Fruit fly (Drosophila melanogaster) whole organism, embryonic: ENCODE data around the gene CG31883.

Experiments
- CG10209 ChIP-seq: fragments of 200-800 bp; sonication (Bioruptor generic); optimal IDR thresholded peaks from 3 replicates; lab custom pipeline; 2017; ENCODE audit warnings: missing biosample characterization, mild to moderate bottlenecking, missing genetic modification characterization, missing genetic modification reagents
- CG10267 ChIP-seq: fragments of 200-800 bp; sonication (Bioruptor generic); optimal IDR thresholded peaks from 2 replicates; lab custom pipeline; 2018; ENCODE audit warnings: missing biosample characterization, mild to moderate bottlenecking, missing genetic modification characterization, moderate library complexity
- CG10321 ChIP-seq: fragments of 200-800 bp; sonication (Bioruptor generic); IDR thresholded peaks from 2 replicates; pipeline ENCODE4 v1.3.6; 2022; ENCODE audit warnings: missing biosample characterization, missing genetic modification characterization
- CG10366 ChIP-seq: fragments of 200-800 bp; sonication (Bioruptor generic); IDR thresholded peaks from 2 replicates; pipeline ENCODE4 v1.3.6; 2022; ENCODE audit warnings: missing biosample characterization, missing genetic modification characterization
- CG1233 ChIP-seq: fragments of 200-800 bp; sonication (Bioruptor generic); optimal IDR thresholded peaks from 4 replicates; lab custom pipeline; 2018; ENCODE audit warnings: missing biosample characterization, mild to moderate bottlenecking, missing genetic modification characterization
- CG13624 ChIP-seq: fragments of 200-800 bp; sonication (Bioruptor generic); optimal IDR thresholded peaks from 2 replicates; lab custom pipeline; 2016; ENCODE audit warnings: missing biosample characterization, missing genetic modification characterization
- CG13775 ChIP-seq: fragments of 200-800 bp; sonication (Bioruptor generic); optimal IDR thresholded peaks from 3 replicates; lab custom pipeline; 2017; ENCODE audit warnings: missing biosample characterization, mild to moderate bottlenecking, missing genetic modification characterization
- CG15601 ChIP-seq: fragments of 200-800 bp; sonication (Bioruptor generic); optimal IDR thresholded peaks from 3 replicates; lab custom pipeline; 2019; ENCODE audit warnings: missing biosample characterization, mild to moderate bottlenecking, missing genetic modification characterization, moderate library complexity
- CG16779 ChIP-seq: fragments of 200-800 bp; sonication (Bioruptor generic); IDR thresholded peaks from 2 replicates; pipeline ENCODE4 v1.3.6; 2022; ENCODE audit warnings: missing biosample characterization, missing genetic modification characterization
- CG17829 ChIP-seq: fragments of 200-800 bp; optimal IDR thresholded peaks from 2 replicates; lab custom pipeline; 2019; ENCODE audit warnings: missing biosample characterization, mild to moderate bottlenecking, missing genetic modification characterization, moderate library complexity
- CG2875 ChIP-seq: fragments of 200-800 bp; sonication (Bioruptor generic); optimal IDR thresholded peaks from 2 replicates; lab custom pipeline; 2017; ENCODE audit warnings: missing biosample characterization, mild to moderate bottlenecking, missing genetic modification characterization, missing genetic modification reagents
- CG31365 ChIP-seq: fragments of 200-800 bp; sonication (Bioruptor generic); optimal IDR thresholded peaks from 2 replicates; lab custom pipeline; 2018; ENCODE audit warnings: missing biosample characterization, mild to moderate bottlenecking, missing genetic modification characterization
- CG3281 ChIP-seq: fragments of 200-800 bp; sonication (Bioruptor generic); optimal IDR thresholded peaks from 3 replicates; lab custom pipeline; 2017; ENCODE audit warnings: missing biosample characterization, mild to moderate bottlenecking, missing genetic modification characterization
- CG4617 ChIP-seq: fragments of 200-800 bp; sonication (Bioruptor generic); optimal IDR thresholded peaks from 3 replicates; lab custom pipeline; 2016; ENCODE audit warnings: missing biosample characterization, missing genetic modification characterization, borderline replicate concordance
- CG7786 ChIP-seq: fragments of 200-800 bp; sonication (Bioruptor generic); optimal IDR thresholded peaks from 2 replicates; lab custom pipeline; 2016; ENCODE audit warnings: missing biosample characterization, missing genetic modification characterization
- CG8089 ChIP-seq: fragments of 200-800 bp; sonication (Bioruptor generic); optimal IDR thresholded peaks from 3 replicates; lab custom pipeline; 2016; ENCODE audit warnings: missing biosample characterization, missing genetic modification characterization
- CG8765 ChIP-seq: fragments of 200-800 bp; sonication (Bioruptor generic); IDR thresholded peaks from 2 replicates; pipeline ENCODE4 v1.3.6; 2022; ENCODE audit warnings: missing biosample characterization, missing genetic modification characterization
- CG9609 ChIP-seq: fragments of 200-800 bp; sonication (Bioruptor generic); optimal IDR thresholded peaks from 3 replicates; lab custom pipeline; 2016; ENCODE audit warnings: missing biosample characterization, missing genetic modification characterization
- CG9817 ChIP-seq: fragments of 200-800 bp; sonication (Bioruptor generic); optimal IDR thresholded peaks from 2 replicates; lab custom pipeline; 2018; ENCODE audit warnings: missing biosample characterization, mild to moderate bottlenecking, missing genetic modification characterization, moderate library complexity
- Deaf1 ChIP-seq: fragments of 200-800 bp; optimal IDR thresholded peaks from 3 replicates; lab custom pipeline; 2019; ENCODE audit warnings: missing biosample characterization, mild to moderate bottlenecking, missing genetic modification characterization, moderate library complexity
- Doc3 ChIP-seq: fragments of 200-800 bp; sonication (Bioruptor generic); IDR thresholded peaks from 3 replicates; pipeline ENCODE4 v1.3.6; 2022; ENCODE audit warnings: missing biosample characterization, missing genetic modification characterization; ENCODE audit not compliant: partially characterized antibody
- Drgx ChIP-seq: fragments of 200-800 bp; sonication (Bioruptor generic); IDR thresholded peaks from 2 replicates; pipeline ENCODE4 v1.3.6; 2022; ENCODE audit warnings: missing biosample characterization, missing genetic modification characterization
- Elba2 ChIP-seq: fragments of 200-800 bp; sonication (Bioruptor generic); optimal IDR thresholded peaks from 3 replicates; lab custom pipeline; 2016; ENCODE audit warnings: missing biosample characterization, missing genetic modification characterization
- HmgZ ChIP-seq: fragments of 200-800 bp; sonication (Bioruptor generic); optimal IDR thresholded peaks from 2 replicates; lab custom pipeline; 2018; ENCODE audit warnings: missing biosample characterization, mild to moderate bottlenecking, missing genetic modification characterization
- Hmr ChIP-seq: fragments of 200-800 bp; sonication (Bioruptor generic); optimal IDR thresholded peaks from 3 replicates; lab custom pipeline; 2017; ENCODE audit warnings: mild to moderate bottlenecking, missing biosample characterization, missing genetic modification reagents, missing genetic modification characterization
- Hsf ChIP-seq: fragments of 200-800 bp; sonication (Bioruptor generic); optimal IDR thresholded peaks from 3 replicates; lab custom pipeline; 2016; ENCODE audit warnings: missing biosample characterization, missing genetic modification characterization
- Sox100B ChIP-seq: fragments of 200-800 bp; sonication (Bioruptor generic); optimal IDR thresholded peaks from 3 replicates; lab custom pipeline; 2018; ENCODE audit warnings: missing biosample characterization, mild to moderate bottlenecking, missing genetic modification characterization
- Usf ChIP-seq: fragments of 200-800 bp; sonication (Bioruptor generic); optimal IDR thresholded peaks from 2 replicates; lab custom pipeline; 2017; ENCODE audit warnings: missing genotype, missing biosample characterization, missing genetic modification characterization
- ash1 ChIP-seq: fragments of 200-800 bp; sonication (Bioruptor generic); optimal IDR thresholded peaks from 2 replicates; lab custom pipeline; 2018; ENCODE audit warnings: missing biosample characterization, mild to moderate bottlenecking, missing genetic modification characterization
- az2 ChIP-seq: fragments of 200-800 bp; sonication (Bioruptor generic); optimal IDR thresholded peaks from 3 replicates; lab custom pipeline; 2016; ENCODE audit warnings: missing biosample characterization, missing genetic modification characterization
- bowl ChIP-seq: fragments of 200-800 bp; sonication (Bioruptor generic); IDR thresholded peaks from 2 replicates; pipeline ENCODE4 v1.3.6; 2022; ENCODE audit warnings: missing biosample characterization, missing genetic modification characterization
- da ChIP-seq: fragments of 200-800 bp; sonication (Bioruptor generic); optimal IDR thresholded peaks from 2 replicates; lab custom pipeline; 2016; ENCODE audit warnings: missing biosample characterization, missing genetic modification characterization
- dan ChIP-seq: fragments of 200-800 bp; sonication (Bioruptor generic); IDR thresholded peaks from 2 replicates; pipeline ENCODE4 v1.3.6; 2022; ENCODE audit warnings: missing biosample characterization, missing genetic modification characterization
- dimm ChIP-seq: fragments of 200-800 bp; sonication (Bioruptor generic); IDR thresholded peaks from 2 replicates; pipeline ENCODE4 v1.3.6; 2022; ENCODE audit warnings: missing biosample characterization, missing genetic modification characterization
- dysf ChIP-seq: fragments of 200-800 bp; sonication (Bioruptor generic); IDR thresholded peaks from 3 replicates; pipeline ENCODE4 v1.3.6; 2022; ENCODE audit warnings: missing biosample characterization, missing genetic modification characterization
- eyg ChIP-seq: fragments of 200-800 bp; sonication (Bioruptor generic); optimal IDR thresholded peaks from 3 replicates; lab custom pipeline; 2016; ENCODE audit warnings: missing biosample characterization, missing genetic modification characterization
- fd3F ChIP-seq: fragments of 200-800 bp; sonication (Bioruptor generic); optimal IDR thresholded peaks from 2 replicates; lab custom pipeline; 2018; ENCODE audit warnings: missing biosample characterization, mild to moderate bottlenecking, missing genetic modification characterization, moderate library complexity
- fd96Cb ChIP-seq: fragments of 200-800 bp; sonication (Bioruptor generic); optimal IDR thresholded peaks from 2 replicates; lab custom pipeline; 2018; ENCODE audit warnings: missing biosample characterization, mild to moderate bottlenecking, missing genetic modification characterization, moderate library complexity
- hbn ChIP-seq: fragments of 200-800 bp; sonication (Bioruptor generic); IDR thresholded peaks from 2 replicates; pipeline ENCODE4 v1.3.6; 2022; ENCODE audit warnings: missing biosample characterization, missing genetic modification characterization; ENCODE audit not compliant: partially characterized antibody
- insv ChIP-seq, 2 experiments: fragments of 200-800 bp; sonication (Bioruptor generic); optimal IDR thresholded peaks; 3 replicates each; lab custom pipeline; 2016 to 2018; ENCODE audit warnings: missing biosample characterization in 2 of 2, missing genetic modification characterization in 2 of 2
- ken ChIP-seq: fragments of 200-800 bp; sonication (Bioruptor generic); IDR thresholded peaks from 3 replicates; pipeline ENCODE4 v1.3.6; 2022; ENCODE audit warnings: missing biosample characterization, missing genetic modification characterization
- klu ChIP-seq: fragments of 200-800 bp; sonication (Bioruptor generic); IDR thresholded peaks from 2 replicates; pipeline ENCODE4 v1.3.6; 2022; ENCODE audit warnings: missing biosample characterization, missing genetic modification characterization
- nerfin-2 ChIP-seq: fragments of 200-800 bp; sonication (Bioruptor generic); IDR thresholded peaks from 2 replicates; pipeline ENCODE4 v1.3.6; 2022; ENCODE audit warnings: missing biosample characterization, missing genetic modification characterization; ENCODE audit not compliant: partially characterized antibody
- seq ChIP-seq: fragments of 200-800 bp; sonication (Bioruptor generic); IDR thresholded peaks from 2 replicates; pipeline ENCODE4 v1.3.6; 2022; ENCODE audit warnings: missing biosample characterization, missing genetic modification characterization
- shn ChIP-seq: fragments of 200-800 bp; sonication (Bioruptor generic); optimal IDR thresholded peaks from 3 replicates; lab custom pipeline; 2016; ENCODE audit warnings: missing biosample characterization, missing genetic modification characterization
- stc ChIP-seq: fragments of 200-800 bp; sonication (Bioruptor generic); IDR thresholded peaks from 2 replicates; pipeline ENCODE4 v1.3.6; 2022; ENCODE audit warnings: missing biosample characterization, missing genetic modification characterization
- tna ChIP-seq: fragments of 200-800 bp; sonication (Bioruptor generic); IDR thresholded peaks from 2 replicates; pipeline ENCODE4 v1.3.6; 2022; ENCODE audit warnings: missing biosample characterization, missing genetic modification characterization; ENCODE audit not compliant: partially characterized antibody
- vnd ChIP-seq: fragments of 200-800 bp; sonication (Bioruptor generic); IDR thresholded peaks from 3 replicates; pipeline ENCODE4 v1.3.6; 2022; ENCODE audit warnings: missing biosample characterization, missing genetic modification characterization; ENCODE audit not compliant: partially characterized antibody
- wek ChIP-seq: fragments of 200-800 bp; sonication (Bioruptor generic); optimal IDR thresholded peaks from 3 replicates; lab custom pipeline; 2018; ENCODE audit warnings: missing biosample characterization, mild to moderate bottlenecking, missing genetic modification characterization, moderate library complexity
- yki ChIP-seq: fragments of >200 bp; optimal IDR thresholded peaks from 3 replicates; lab custom pipeline; 2018

The CG31883 gene

DNA sequence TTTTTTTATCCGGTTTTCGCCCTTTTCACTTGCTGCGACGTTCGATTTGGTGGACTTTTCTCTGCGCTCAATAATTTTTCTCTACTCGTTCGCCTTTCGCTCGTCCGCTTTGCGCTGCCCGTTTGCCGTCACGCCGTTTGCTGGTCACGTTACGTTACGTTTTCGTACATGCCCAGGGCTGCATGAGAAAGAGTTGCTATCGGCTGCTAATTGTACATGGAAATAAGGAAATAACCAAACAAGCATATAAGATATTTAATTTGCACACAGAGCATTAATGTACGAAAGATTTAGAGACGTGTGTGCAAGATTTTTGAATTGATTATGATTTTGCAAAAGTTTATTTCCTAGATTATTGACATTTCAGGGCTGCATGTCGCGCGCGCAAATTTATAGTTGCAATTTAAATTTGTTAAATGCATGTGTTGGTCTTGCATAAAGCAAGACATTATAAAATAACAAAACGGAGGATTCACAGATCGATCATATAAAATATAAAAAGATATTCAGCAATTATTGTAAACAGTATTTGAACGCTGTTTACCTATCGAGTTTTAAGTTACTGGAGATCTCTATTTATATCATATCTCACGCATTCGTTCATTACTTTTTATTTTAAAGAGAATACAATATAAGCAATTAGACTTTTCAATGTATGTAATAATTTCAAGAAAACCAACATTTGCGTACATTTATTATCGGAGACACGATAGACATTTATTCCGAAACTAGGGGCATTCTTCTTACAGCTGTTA, 33.5 kb upstream of the CG31883 start, which contains the start of gene Gdi (continued):
- TF ChIP-seq ash1 (GFP tag; lab: Kevin White, UChicago), result no peak
- TF ChIP-seq Doc3 (GFP tag; lab: Robert Waterston, UW), result peak; percentile 34; the same call in 2 of the 3 replicates
- TF ChIP-seq nerfin-2 (GFP tag; lab: Robert Waterston, UW), result no peak
- TF ChIP-seq HmgZ (tag; lab: Kevin White, UChicago), result no peak
- peak; percentile 28 for TF ChIP-seq CG10267
- no peak for TF ChIP-seq seq (GFP tag; lab: Robert Waterston, UW)
- TF ChIP-seq da (GFP tag; lab: Kevin White, UChicago), result no peak
- TF ChIP-seq dan, result no peak
- peak; percentile 57 for TF ChIP-seq CG10366
- no peak for TF ChIP-seq Sox100B (GFP tag; lab: Kevin White, UChicago)
- TF ChIP-seq yki, result no peak
- peak; percentile 34 for TF ChIP-seq Elba2
- TF ChIP-seq CG15601, result no peak
- TF ChIP-seq hbn, result peak; percentile 49
- no peak for TF ChIP-seq CG7786 (GFP tag; lab: Kevin White, UChicago)
- no peak for TF ChIP-seq tna (GFP tag; lab: Robert Waterston, UW)
- TF ChIP-seq CG9609 (GFP tag; lab: Kevin White, UChicago), result peak; percentile 9
- TF ChIP-seq Drgx (GFP tag; lab: Robert Waterston, UW), result no peak
- TF ChIP-seq insv (GFP tag; optimal IDR thresholded peaks at IDR 0.05; lab: Kevin White, UChicago), result no peak
- peak; percentile 20 for TF ChIP-seq CG1233
- no peak for TF ChIP-seq CG8089 (GFP tag; lab: Kevin White, UChicago)
- no peak for TF ChIP-seq klu (GFP tag; lab: Robert Waterston, UW)
- no peak for TF ChIP-seq CG17829 (tag; lab: Kevin White, UChicago)
- TF ChIP-seq Hsf, result peak; percentile 21
- TF ChIP-seq CG4617 (GFP tag; lab: Kevin White, UChicago), result no peak
- TF ChIP-seq wek, result no peak
- no peak for TF ChIP-seq CG10321 (GFP tag; lab: Robert Waterston, UW)
- TF ChIP-seq CG31365 (tag; lab: Kevin White, UChicago), result no peak
- peak; percentile 11 for TF ChIP-seq shn (GFP tag; lab: Kevin White, UChicago)
- peak; percentile 63 for TF ChIP-seq CG9817 (tag; lab: Kevin White, UChicago)
- no peak for TF ChIP-seq vnd
- no peak for TF ChIP-seq CG16779
- no peak for TF ChIP-seq Hmr
- TF ChIP-seq CG3281 (GFP tag; lab: Kevin White, UChicago), result peak; percentile 60
- no peak for TF ChIP-seq fd96Cb (tag; lab: Kevin White, UChicago)
- TF ChIP-seq az2, result no peak
- peak; percentile 47; the same call in 1 of the 3 replicates for TF ChIP-seq dysf
- TF ChIP-seq ken, result no peak
- no peak for TF ChIP-seq CG10209 (GFP tag; lab: Kevin White, UChicago)
- no peak for TF ChIP-seq dimm (GFP tag; lab: Robert Waterston, UW)
- TF ChIP-seq CG13624 (GFP tag; lab: Kevin White, UChicago), result no peak
- TF ChIP-seq Usf (GFP tag; lab: Kevin White, UChicago), result no peak
- TF ChIP-seq CG2875 (GFP tag; lab: Kevin White, UChicago), result no peak
- TF ChIP-seq CG8765, result no peak
- peak; percentile 53 for TF ChIP-seq CG13775 (GFP tag; lab: Kevin White, UChicago)
- TF ChIP-seq stc (GFP tag; lab: Robert Waterston, UW), result no peak
- TF ChIP-seq Deaf1 (tag; lab: Kevin White, UChicago), result no peak
- no peak for TF ChIP-seq eyg (GFP tag; lab: Kevin White, UChicago)
- TF ChIP-seq fd3F (GFP tag; lab: Kevin White, UChicago), result no peak
- no peak for TF ChIP-seq bowl (GFP tag; lab: Robert Waterston, UW)
